Fruit fly (Drosophila melanogaster) whole organism, embryonic: ENCODE data around the gene CG11679.
A peak's percentile ranks its signal among the peaks of the same experiment; 100 is the strongest.

Source experiments
- Bdp1 ChIP-seq: fragments of 200-800 bp; sonication (Bioruptor generic); optimal IDR thresholded peaks from 3 replicates; lab custom pipeline; 2016; ENCODE audit warnings: missing biosample characterization, missing genetic modification characterization
- CG10267 ChIP-seq: fragments of 200-800 bp; sonication (Bioruptor generic); optimal IDR thresholded peaks from 2 replicates; lab custom pipeline; 2018; ENCODE audit warnings: missing biosample characterization, mild to moderate bottlenecking, missing genetic modification characterization, moderate library complexity
- CG11398 ChIP-seq: fragments of 200-800 bp; sonication (Bioruptor generic); optimal IDR thresholded peaks from 2 replicates; lab custom pipeline; 2016; ENCODE audit warnings: missing biosample characterization, missing genetic modification characterization
- CG13424 ChIP-seq: fragments of 200-800 bp; sonication (Bioruptor generic); optimal IDR thresholded peaks from 2 replicates; lab custom pipeline; 2019; ENCODE audit warnings: missing biosample characterization, mild to moderate bottlenecking, missing genetic modification characterization, moderate library complexity
- CG14050 ChIP-seq: fragments of 200-800 bp; sonication (Bioruptor generic); IDR thresholded peaks from 3 replicates; pipeline ENCODE4 v1.3.6; 2022; ENCODE audit warnings: missing biosample characterization, missing genetic modification characterization
- CG15514 ChIP-seq: fragments of 200-800 bp; sonication (Bioruptor generic); optimal IDR thresholded peaks from 3 replicates; lab custom pipeline; 2017; ENCODE audit warnings: missing biosample characterization, missing genetic modification characterization, mild to moderate bottlenecking, moderate library complexity, missing genetic modification reagents
- CG1602 ChIP-seq: fragments of 200-800 bp; sonication (Bioruptor generic); optimal IDR thresholded peaks from 3 replicates; lab custom pipeline; 2016; ENCODE audit warnings: missing biosample characterization, missing genetic modification characterization
- CG18599 ChIP-seq: fragments of 200-800 bp; sonication (Bioruptor generic); optimal IDR thresholded peaks from 3 replicates; lab custom pipeline; 2017; ENCODE audit warnings: missing biosample characterization, missing genetic modification characterization, mild to moderate bottlenecking, moderate library complexity, missing genetic modification reagents
- CG18619 ChIP-seq: fragments of 200-800 bp; sonication (Bioruptor generic); optimal IDR thresholded peaks from 3 replicates; lab custom pipeline; 2017; ENCODE audit warnings: missing biosample characterization, mild to moderate bottlenecking, missing genetic modification characterization
- CG30431 ChIP-seq: fragments of 200-800 bp; sonication (Bioruptor generic); optimal IDR thresholded peaks from 2 replicates; lab custom pipeline; 2017; ENCODE audit warnings: missing biosample characterization, missing genetic modification characterization
- CG31224 ChIP-seq: fragments of 200-800 bp; sonication (Bioruptor generic); IDR thresholded peaks from 2 replicates; pipeline ENCODE4 v1.3.6; 2022; ENCODE audit warnings: missing biosample characterization, missing genetic modification characterization
- CG34376 ChIP-seq: fragments of 200-800 bp; sonication (Bioruptor generic); optimal IDR thresholded peaks from 2 replicates; lab custom pipeline; 2018; ENCODE audit warnings: missing biosample characterization, mild to moderate bottlenecking, missing genetic modification characterization
- CG6689 ChIP-seq: fragments of 200-800 bp; sonication (Bioruptor generic); IDR thresholded peaks from 2 replicates; pipeline ENCODE4 v1.3.6; 2022; ENCODE audit warnings: missing biosample characterization, missing genetic modification characterization
- CG6813 ChIP-seq: fragments of 200-800 bp; sonication (Bioruptor generic); optimal IDR thresholded peaks from 2 replicates; lab custom pipeline; 2017; ENCODE audit warnings: missing biosample characterization, missing genetic modification characterization, mild to moderate bottlenecking, moderate library complexity, missing genetic modification reagents
- CG8478 ChIP-seq: fragments of >200 bp; optimal IDR thresholded peaks from 2 replicates; lab custom pipeline; 2018
- CG9817 ChIP-seq: fragments of 200-800 bp; sonication (Bioruptor generic); optimal IDR thresholded peaks from 2 replicates; lab custom pipeline; 2018; ENCODE audit warnings: missing biosample characterization, mild to moderate bottlenecking, missing genetic modification characterization, moderate library complexity
- CHES-1-like ChIP-seq: fragments of 200-800 bp; sonication (Bioruptor generic); optimal IDR thresholded peaks from 2 replicates; lab custom pipeline; 2016; ENCODE audit warnings: missing biosample characterization, missing genetic modification characterization
- Chrac-16 ChIP-seq: fragments of 200-800 bp; sonication (Bioruptor generic); optimal IDR thresholded peaks from 3 replicates; lab custom pipeline; 2016; ENCODE audit warnings: missing biosample characterization, missing genetic modification characterization
- D19B ChIP-seq: fragments of 200-800 bp; sonication (Bioruptor generic); optimal IDR thresholded peaks from 2 replicates; lab custom pipeline; 2017; ENCODE audit warnings: missing biosample characterization, mild to moderate bottlenecking, missing genetic modification characterization
- Dbx ChIP-seq: fragments of 200-800 bp; sonication (Bioruptor generic); IDR thresholded peaks from 3 replicates; pipeline ENCODE4 v1.3.6; 2022; ENCODE audit warnings: missing biosample characterization, missing genetic modification characterization
- Dip3 ChIP-seq: fragments of 200-800 bp; sonication (Bioruptor generic); optimal IDR thresholded peaks from 3 replicates; lab custom pipeline; 2016; ENCODE audit warnings: missing biosample characterization, missing genetic modification characterization
- Dll ChIP-seq: fragments of 200-800 bp; sonication (Bioruptor generic); IDR thresholded peaks from 4 replicates; pipeline ENCODE4 v1.3.6; 2022; ENCODE audit warnings: missing biosample characterization, missing genetic modification characterization; ENCODE audit not compliant: partially characterized antibody
- Doc3 ChIP-seq: fragments of 200-800 bp; sonication (Bioruptor generic); IDR thresholded peaks from 3 replicates; pipeline ENCODE4 v1.3.6; 2022; ENCODE audit warnings: missing biosample characterization, missing genetic modification characterization; ENCODE audit not compliant: partially characterized antibody
- Drgx ChIP-seq: fragments of 200-800 bp; sonication (Bioruptor generic); IDR thresholded peaks from 2 replicates; pipeline ENCODE4 v1.3.6; 2022; ENCODE audit warnings: missing biosample characterization, missing genetic modification characterization
- Elba2 ChIP-seq: fragments of 200-800 bp; sonication (Bioruptor generic); optimal IDR thresholded peaks from 3 replicates; lab custom pipeline; 2016; ENCODE audit warnings: missing biosample characterization, missing genetic modification characterization
- H15 ChIP-seq: fragments of 200-800 bp; sonication (Bioruptor generic); IDR thresholded peaks from 3 replicates; pipeline ENCODE4 v1.3.6; 2022; ENCODE audit warnings: missing biosample characterization, missing genetic modification characterization
- H2.0 ChIP-seq: fragments of 200-800 bp; sonication (Bioruptor generic); IDR thresholded peaks from 2 replicates; pipeline ENCODE4 v1.3.6; 2022; ENCODE audit warnings: missing biosample characterization, missing genetic modification characterization
- Hey ChIP-seq: fragments of 200-800 bp; sonication (Bioruptor generic); optimal IDR thresholded peaks from 3 replicates; lab custom pipeline; 2018; ENCODE audit warnings: missing biosample characterization, mild to moderate bottlenecking, missing genetic modification characterization
- HmgZ ChIP-seq: fragments of 200-800 bp; sonication (Bioruptor generic); optimal IDR thresholded peaks from 2 replicates; lab custom pipeline; 2018; ENCODE audit warnings: missing biosample characterization, mild to moderate bottlenecking, missing genetic modification characterization
- Mrtf ChIP-seq: fragments of 200-800 bp; sonication (Bioruptor generic); IDR thresholded peaks from 3 replicates; pipeline ENCODE4 v1.3.6; 2022; ENCODE audit warnings: missing biosample characterization, missing genetic modification characterization
- Nf-YA ChIP-seq: fragments of 200-800 bp; sonication (Bioruptor generic); IDR thresholded peaks from 2 replicates; pipeline ENCODE4 v1.3.6; 2022; ENCODE audit warnings: missing biosample characterization, missing genetic modification characterization
- Ravus ChIP-seq: fragments of 200-800 bp; sonication (Bioruptor generic); IDR thresholded peaks from 2 replicates; pipeline ENCODE4 v1.3.6; 2022; ENCODE audit warnings: missing biosample characterization, missing genetic modification characterization
- Ssrp ChIP-seq: fragments of 200-800 bp; sonication (Bioruptor generic); optimal IDR thresholded peaks from 2 replicates; lab custom pipeline; 2018; ENCODE audit warnings: missing biosample characterization, mild to moderate bottlenecking, missing genetic modification characterization, moderate library complexity
- cato ChIP-seq: fragments of 200-800 bp; sonication (Bioruptor generic); optimal IDR thresholded peaks from 2 replicates; lab custom pipeline; 2016; ENCODE audit warnings: missing biosample characterization, missing genetic modification characterization, borderline replicate concordance
- danr ChIP-seq: fragments of 200-800 bp; sonication (Bioruptor generic); IDR thresholded peaks from 2 replicates; pipeline ENCODE4 v1.3.6; 2022; ENCODE audit warnings: missing biosample characterization, missing genetic modification characterization
- dmrt99B ChIP-seq: fragments of 200-800 bp; sonication (Bioruptor generic); optimal IDR thresholded peaks from 2 replicates; lab custom pipeline; 2018; ENCODE audit warnings: missing biosample characterization, mild to moderate bottlenecking, missing genetic modification characterization, moderate library complexity
- fru ChIP-seq: fragments of >200 bp; optimal IDR thresholded peaks from 2 replicates; lab custom pipeline; 2017
- gsb-n ChIP-seq: fragments of 200-800 bp; sonication (Bioruptor generic); optimal IDR thresholded peaks from 3 replicates; lab custom pipeline; 2018; ENCODE audit warnings: missing biosample characterization, mild to moderate bottlenecking, missing genetic modification characterization
- hbn ChIP-seq: fragments of 200-800 bp; sonication (Bioruptor generic); IDR thresholded peaks from 2 replicates; pipeline ENCODE4 v1.3.6; 2022; ENCODE audit warnings: missing biosample characterization, missing genetic modification characterization; ENCODE audit not compliant: partially characterized antibody
- hth ChIP-seq: fragments of >200 bp; optimal IDR thresholded peaks from 2 replicates; lab custom pipeline; 2017; ENCODE audit warnings: inconsistent platforms
- mam ChIP-seq: fragments of 200-800 bp; sonication (Bioruptor generic); optimal IDR thresholded peaks from 3 replicates; lab custom pipeline; 2016; ENCODE audit warnings: missing biosample characterization, missing genetic modification characterization
- odd ChIP-seq: fragments of 200-800 bp; sonication (Bioruptor generic); optimal IDR thresholded peaks from 2 replicates; lab custom pipeline; 2017; ENCODE audit warnings: missing biosample characterization, mild to moderate bottlenecking, missing genetic modification characterization
- pan ChIP-seq, 4 experiments: fragments of >200 bp in 3 of 4; fragments of 200-800 bp in 1 of 4; sonication (Bioruptor generic) in 1 of 4; optimal IDR thresholded peaks in 3 of 4; IDR thresholded peaks in 1 of 4; 2 replicates each; pipeline versions ENCODE4 v1.3.6 to Lab custom; 2017 to 2022; ENCODE audit warnings: missing biosample characterization in 2 of 4, missing genetic modification characterization in 2 of 4, mixed read lengths in 1 of 4
- repo ChIP-seq: fragments of 200-800 bp; sonication (Bioruptor generic); optimal IDR thresholded peaks from 2 replicates; lab custom pipeline; 2016; ENCODE audit warnings: missing biosample characterization, missing genetic modification characterization
- seq ChIP-seq: fragments of 200-800 bp; sonication (Bioruptor generic); IDR thresholded peaks from 2 replicates; pipeline ENCODE4 v1.3.6; 2022; ENCODE audit warnings: missing biosample characterization, missing genetic modification characterization
- sna ChIP-seq: fragments of 200-800 bp; sonication (Bioruptor generic); IDR thresholded peaks from 2 replicates; pipeline ENCODE4 v1.3.6; 2022; ENCODE audit warnings: missing biosample characterization, missing genetic modification characterization; ENCODE audit not compliant: partially characterized antibody
- tna ChIP-seq: fragments of 200-800 bp; sonication (Bioruptor generic); IDR thresholded peaks from 2 replicates; pipeline ENCODE4 v1.3.6; 2022; ENCODE audit warnings: missing biosample characterization, missing genetic modification characterization; ENCODE audit not compliant: partially characterized antibody
- ttk ChIP-seq: fragments of 200-800 bp; sonication (Bioruptor generic); IDR thresholded peaks from 2 replicates; pipeline ENCODE4 v2.1.2; 2022; ENCODE audit warnings: missing biosample characterization, missing genetic modification characterization
- tx ChIP-seq: fragments of 200-800 bp; sonication (Bioruptor generic); optimal IDR thresholded peaks from 2 replicates; lab custom pipeline; 2016; ENCODE audit warnings: missing biosample characterization, missing genetic modification characterization
- yki ChIP-seq: fragments of >200 bp; optimal IDR thresholded peaks from 3 replicates; lab custom pipeline; 2018
- zen2 ChIP-seq: fragments of 200-800 bp; sonication (Bioruptor generic); IDR thresholded peaks from 3 replicates; pipeline ENCODE4 v1.3.6; 2022; ENCODE audit warnings: missing biosample characterization, missing genetic modification characterization; ENCODE audit not compliant: partially characterized antibody

CG11679 gene

dm6 chrX:15733995-15734394, 4.8 kb downstream of the CG11679 start, which contains the start of the genes CG12379 and MagR (continued):
- no peak for TF ChIP-seq CG8478
- peak; percentile 29 for TF ChIP-seq CG11398 (GFP tag; lab: Kevin White, UChicago)
- TF ChIP-seq mam (GFP tag; lab: Kevin White, UChicago) = peak; percentile 72
- TF ChIP-seq hth = no peak
- TF ChIP-seq seq (GFP tag; lab: Robert Waterston, UW) = no peak
- no peak for TF ChIP-seq Hey (tag; lab: Kevin White, UChicago)
- TF ChIP-seq Elba2 (GFP tag; lab: Kevin White, UChicago) = peak; percentile 8
- TF ChIP-seq pan (optimal IDR thresholded peaks at IDR 0.05; lab: Kevin White, UChicago) = no peak
- no peak for TF ChIP-seq pan (GFP tag; optimal IDR thresholded peaks at IDR 0.05 in 1 of 2, IDR thresholded peaks at IDR 0.05 in 1 of 2)
- peak; percentile 77 for TF ChIP-seq CG34376 (GFP tag; lab: Kevin White, UChicago)
- TF ChIP-seq CG6813 (GFP tag; lab: Kevin White, UChicago) = no peak
- no peak for TF ChIP-seq yki (lab: Kevin White, UChicago)
- TF ChIP-seq CG14050 (GFP tag; lab: Robert Waterston, UW) = no peak
- peak; percentile 49; the same call in 1 of the 2 replicates for TF ChIP-seq CG31224 (GFP tag; lab: Robert Waterston, UW)
- no peak for TF ChIP-seq Ravus (GFP tag; lab: Robert Waterston, UW)
- TF ChIP-seq CG15514 = peak; percentile 58
- TF ChIP-seq CG18619 (GFP tag; lab: Kevin White, UChicago) = peak; percentile 29
- peak; percentile 66; the same call in 1 of the 2 replicates for TF ChIP-seq sna
- no peak for TF ChIP-seq cato (GFP tag; lab: Kevin White, UChicago)
- TF ChIP-seq Bdp1 (GFP tag; lab: Kevin White, UChicago) = peak; percentile 42
- TF ChIP-seq Dll (GFP tag; lab: Robert Waterston, UW) = peak; percentile 80
- peak; percentile 42 for TF ChIP-seq HmgZ (tag; lab: Kevin White, UChicago)
- no peak for TF ChIP-seq H2.0 (GFP tag; lab: Robert Waterston, UW)
- TF ChIP-seq zen2 (GFP tag; lab: Robert Waterston, UW) = peak; percentile 37; the same call in 1 of the 3 replicates
- TF ChIP-seq Mrtf = no peak
- no peak for TF ChIP-seq D19B (GFP tag; lab: Kevin White, UChicago)
- TF ChIP-seq CG30431 (GFP tag; lab: Kevin White, UChicago) = no peak
- peak; percentile 57 for TF ChIP-seq Chrac-16
- peak; percentile 52 for TF ChIP-seq CG10267 (tag; lab: Kevin White, UChicago)
- no peak for TF ChIP-seq repo
- TF ChIP-seq gsb-n (tag; lab: Kevin White, UChicago) = no peak
- TF ChIP-seq ttk (GFP tag; lab: Robert Waterston, UW) = no peak
- TF ChIP-seq hbn (GFP tag; lab: Robert Waterston, UW) = peak; percentile 66
- TF ChIP-seq Drgx (GFP tag; lab: Robert Waterston, UW) = no peak
- TF ChIP-seq odd (GFP tag; lab: Kevin White, UChicago) = no peak
- TF ChIP-seq CG6689 (GFP tag; lab: Robert Waterston, UW) = peak; percentile 28; the same call in 1 of the 2 replicates
- TF ChIP-seq Nf-YA (GFP tag; lab: Robert Waterston, UW) = no peak
- TF ChIP-seq Dip3 (GFP tag; lab: Kevin White, UChicago) = peak; percentile 34
- TF ChIP-seq tx (GFP tag; lab: Kevin White, UChicago) = peak; percentile 67
- TF ChIP-seq CG1602 (GFP tag; lab: Kevin White, UChicago) = peak; percentile 45
- TF ChIP-seq CG18599 (GFP tag; lab: Kevin White, UChicago) = no peak
- TF ChIP-seq Ssrp (tag; lab: Kevin White, UChicago) = peak; percentile 44
- TF ChIP-seq H15 = no peak; the same call in 2 of the 3 replicates
- TF ChIP-seq tna (GFP tag; lab: Robert Waterston, UW) = no peak
- peak; percentile 48 for TF ChIP-seq CHES-1-like (GFP tag; lab: Kevin White, UChicago)
- no peak for TF ChIP-seq dmrt99B (tag; lab: Kevin White, UChicago)
- peak; percentile 73 for TF ChIP-seq CG9817 (tag; lab: Kevin White, UChicago)
- TF ChIP-seq fru (lab: Kevin White, UChicago) = no peak
- 0 out of 2 replicates have a peak, but pooled peaks have one; percentile 15 for TF ChIP-seq danr (GFP tag; lab: Robert Waterston, UW)
- peak; percentile 78 for TF ChIP-seq Doc3 (GFP tag; lab: Robert Waterston, UW)
- peak; percentile 71 for TF ChIP-seq CG13424 (tag; lab: Kevin White, UChicago)
- TF ChIP-seq Dbx (GFP tag; lab: Robert Waterston, UW) = peak; percentile 61
